Worm (Caenorhabditis elegans) whole organism, L2 larva: ENCODE data around the gene srxa-16.

Experiments
- R02D3.7 ChIP-seq: fragments of 150-350 bp; optimal IDR thresholded peaks from 2 replicates; lab custom pipeline; 2014; ENCODE audit warnings: missing biosample characterization, missing genetic modification characterization
- elt-3 ChIP-seq: sonication (generic microtip); optimal IDR thresholded peaks from 2 replicates; lab custom pipeline; 2017; ENCODE audit warnings: missing biosample characterization, missing genetic modification characterization
- zag-1 ChIP-seq: fragments of 150-350 bp; optimal IDR thresholded peaks from 2 replicates; lab custom pipeline; 2014; ENCODE audit warnings: missing biosample characterization, missing genetic modification characterization

DNA sequence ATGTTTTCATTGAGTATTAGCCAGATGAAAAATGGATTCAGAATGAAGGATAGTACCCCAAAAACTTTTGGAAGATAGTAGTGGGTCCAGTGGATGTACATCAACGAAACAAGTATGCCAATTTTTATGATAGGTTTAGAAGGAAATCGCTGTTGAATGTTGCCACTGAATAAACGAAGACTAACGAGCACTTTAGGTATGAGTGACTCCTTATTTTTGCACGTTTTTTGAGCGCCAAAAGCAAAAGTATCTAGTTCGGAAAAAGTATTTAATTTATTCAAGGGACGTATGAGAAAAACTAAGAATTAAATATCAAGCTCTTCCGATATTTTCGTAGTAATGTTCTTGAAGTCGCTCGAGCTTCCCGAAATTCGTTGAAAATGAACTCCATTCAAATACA lies 40.3 kb downstream of the srxa-16 start, which contains the start of gene srj-10:
- TF ChIP-seq elt-3 (tag; lab: Kevin White, UChicago) (no peak), R02D3.7 (tag; lab: Kevin White, UChicago) (no peak), zag-1 (tag; lab: Kevin White, UChicago) (no peak)
